Worm (Caenorhabditis elegans) whole organism, L3 larva: ENCODE data around the gene T13A10.64.
"Not testable (repeated sequence)": the region's sequence is repeated elsewhere in the genome, so short reads cannot be mapped to it uniquely, and the experiment has no call there.

ENCODE experiments used
- ceh-16 ChIP-seq: sonication (generic microtip); optimal IDR thresholded peaks from 2 replicates; lab custom pipeline; 2017; ENCODE audit warnings: missing biosample characterization, missing genetic modification characterization
- ceh-28 ChIP-seq: fragments of 150-350 bp; optimal IDR thresholded peaks from 2 replicates; lab custom pipeline; 2014; ENCODE audit warnings: missing biosample characterization, missing genetic modification reagents, missing genetic modification characterization
- ceh-82 ChIP-seq: fragments of 150-350 bp; optimal IDR thresholded peaks from 2 replicates; lab custom pipeline; 2014; ENCODE audit warnings: missing biosample characterization, missing genetic modification characterization
- egl-27 ChIP-seq: sonication (generic microtip); optimal IDR thresholded peaks from 4 replicates; lab custom pipeline; 2017; ENCODE audit warnings: missing biosample characterization, missing genetic modification reagents, missing genetic modification characterization
- egl-5 ChIP-seq: fragments of 150-350 bp; optimal IDR thresholded peaks from 2 replicates; lab custom pipeline; 2017; ENCODE audit warnings: missing biosample characterization, missing genetic modification reagents, missing genetic modification characterization, inconsistent platforms
- elt-3 ChIP-seq, 3 experiments: fragments of 150-350 bp in 1 of 3; sonication (generic microtip) in 2 of 3; optimal IDR thresholded peaks; 2 replicates in 2 of 3; 4 replicates in 1 of 3; lab custom pipeline; 2014 to 2017; ENCODE audit warnings: missing biosample characterization in 3 of 3, missing genetic modification characterization in 3 of 3
- eor-1 ChIP-seq, 2 experiments: fragments of 150-350 bp; optimal IDR thresholded peaks; 2 replicates each; lab custom pipeline; 2014 to 2018; ENCODE audit warnings: missing biosample characterization in 2 of 2, missing genetic modification characterization in 2 of 2
- fkh-10 ChIP-seq: sonication (generic microtip); optimal IDR thresholded peaks from 2 replicates; lab custom pipeline; 2017; ENCODE audit warnings: missing biosample characterization, missing genetic modification reagents, missing genetic modification characterization
- fkh-2 ChIP-seq: fragments of 150-350 bp; optimal IDR thresholded peaks from 2 replicates; lab custom pipeline; 2014; ENCODE audit warnings: missing biosample characterization, missing genetic modification reagents, missing genetic modification characterization
- fos-1 ChIP-seq: fragments of 150-350 bp; optimal IDR thresholded peaks from 2 replicates; lab custom pipeline; 2014; ENCODE audit warnings: missing biosample characterization, missing genetic modification characterization
- hmg-11 ChIP-seq: sonication (generic microtip); optimal IDR thresholded peaks from 2 replicates; lab custom pipeline; 2016; ENCODE audit warnings: missing genetic modification characterization, missing compliant biosample characterization
- jun-1 ChIP-seq: fragments of 150-350 bp; optimal IDR thresholded peaks from 2 replicates; lab custom pipeline; 2014; ENCODE audit warnings: missing biosample characterization, missing genetic modification reagents, missing genetic modification characterization
- lin-15B ChIP-seq: fragments of 150-350 bp; optimal IDR thresholded peaks from 2 replicates; lab custom pipeline; 2014; ENCODE audit warnings: missing biosample characterization, missing genetic modification characterization
- lin-39 ChIP-seq: fragments of 150-350 bp; optimal IDR thresholded peaks from 2 replicates; lab custom pipeline; 2018; ENCODE audit warnings: missing biosample characterization, missing genetic modification reagents, missing genetic modification characterization
- mdl-1 ChIP-seq: fragments of 150-350 bp; optimal IDR thresholded peaks from 2 replicates; lab custom pipeline; 2014; ENCODE audit warnings: missing biosample characterization, missing genetic modification characterization
- mml-1 ChIP-seq: fragments of 150-350 bp; sonication (generic microtip); optimal IDR thresholded peaks from 3 replicates; lab custom pipeline; 2014; ENCODE audit warnings: missing biosample characterization, missing genetic modification characterization
- nfya-1 ChIP-seq: sonication (generic microtip); optimal IDR thresholded peaks from 2 replicates; lab custom pipeline; 2017; ENCODE audit warnings: missing genetic modification characterization, mild to moderate bottlenecking, missing compliant biosample characterization, antibody characterized with exemption, moderate library complexity; ENCODE audit not compliant: insufficient read depth
- nhr-12 ChIP-seq: fragments of 150-350 bp; optimal IDR thresholded peaks from 2 replicates; lab custom pipeline; 2014; ENCODE audit warnings: missing biosample characterization, missing genetic modification characterization
- nhr-237 ChIP-seq: fragments of 150-350 bp; optimal IDR thresholded peaks from 2 replicates; lab custom pipeline; 2014; ENCODE audit warnings: missing biosample characterization, missing genetic modification characterization
- nhr-25 ChIP-seq: sonication (generic microtip); optimal IDR thresholded peaks from 2 replicates; lab custom pipeline; 2017; ENCODE audit warnings: missing biosample characterization, missing genetic modification characterization
- nhr-28 ChIP-seq: fragments of 150-350 bp; optimal IDR thresholded peaks from 2 replicates; lab custom pipeline; 2014; ENCODE audit warnings: missing biosample characterization, missing genetic modification characterization
- nhr-43 ChIP-seq: sonication (generic microtip); optimal IDR thresholded peaks from 2 replicates; lab custom pipeline; 2016; ENCODE audit warnings: mild to moderate bottlenecking, missing genetic modification characterization, missing compliant biosample characterization; ENCODE audit not compliant: poor library complexity, severe bottlenecking
- nhr-67 ChIP-seq: fragments of 150-350 bp; optimal IDR thresholded peaks from 2 replicates; lab custom pipeline; 2014; ENCODE audit warnings: missing biosample characterization, missing genetic modification characterization
- pha-4 ChIP-seq: fragments of 150-350 bp; optimal IDR thresholded peaks from 2 replicates; lab custom pipeline; 2014; ENCODE audit warnings: missing biosample characterization, missing genetic modification reagents, missing genetic modification characterization
- pqm-1 ChIP-seq: fragments of 150-350 bp; optimal IDR thresholded peaks from 2 replicates; lab custom pipeline; 2017; ENCODE audit warnings: missing biosample characterization, missing genetic modification characterization, inconsistent platforms
- sea-2 ChIP-seq: fragments of 150-350 bp; sonication (generic microtip); optimal IDR thresholded peaks from 4 replicates; lab custom pipeline; 2014; ENCODE audit warnings: missing biosample characterization, missing genetic modification reagents, missing genetic modification characterization
- skn-1 ChIP-seq: fragments of 150-350 bp; optimal IDR thresholded peaks from 2 replicates; lab custom pipeline; 2014; ENCODE audit warnings: missing biosample characterization, missing genetic modification characterization
- snpc-4 ChIP-seq: fragments of 150-350 bp; optimal IDR thresholded peaks from 2 replicates; lab custom pipeline; 2014; ENCODE audit warnings: missing biosample characterization, missing genetic modification characterization
- unc-39 ChIP-seq: sonication (generic microtip); optimal IDR thresholded peaks from 4 replicates; lab custom pipeline; 2017; ENCODE audit warnings: missing biosample characterization, missing genetic modification characterization
- unc-62 ChIP-seq: fragments of 150-350 bp; sonication (generic microtip); optimal IDR thresholded peaks from 4 replicates; lab custom pipeline; 2014; ENCODE audit warnings: missing biosample characterization, missing genetic modification reagents, missing genetic modification characterization
- zag-1 ChIP-seq: fragments of 150-350 bp; optimal IDR thresholded peaks from 2 replicates; lab custom pipeline; 2014; ENCODE audit warnings: missing biosample characterization, missing genetic modification characterization
- ztf-4 ChIP-seq: fragments of 150-350 bp; optimal IDR thresholded peaks from 2 replicates; lab custom pipeline; 2014; ENCODE audit warnings: missing biosample characterization, missing genetic modification characterization

The T13A10.64 gene

DNA sequence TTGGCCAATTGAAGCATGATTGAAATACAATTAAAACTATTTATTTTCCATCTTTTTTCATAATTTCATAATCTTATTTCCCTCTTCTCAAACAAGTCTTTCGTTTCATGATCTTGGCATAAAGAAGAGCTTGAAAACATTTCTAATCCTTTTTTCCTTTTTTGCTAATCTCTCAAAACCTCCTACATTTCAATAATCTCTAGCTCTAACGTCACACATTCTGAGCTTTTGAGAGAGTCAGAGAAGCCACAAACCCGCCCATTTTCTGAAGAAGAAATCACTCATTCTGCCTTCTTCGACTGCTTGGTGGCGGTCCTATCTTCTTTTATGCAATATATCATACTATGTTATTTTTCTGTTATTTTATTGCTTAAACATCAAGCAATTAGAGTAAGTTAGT, 5.1 kb upstream of the T13A10.64 start, which contains the start of gene F58F9.1:
F58F9.1 (plus strand) TSS at position 251 of the 400 bp plus-strand sequence.
- no peak for TF ChIP-seq elt-3 (tag; optimal IDR thresholded peaks at IDR 0.05; lab: Kevin White, UChicago)
- no peak for TF ChIP-seq fos-1 (tag; lab: Kevin White, UChicago)
- no peak for TF ChIP-seq ztf-4 (tag; lab: Kevin White, UChicago)
- no peak for TF ChIP-seq fkh-10 (GFP tag; lab: Kevin White, UChicago)
- no peak for TF ChIP-seq ceh-82 (tag; lab: Kevin White, UChicago)
- no peak for TF ChIP-seq eor-1 (tag; optimal IDR thresholded peaks at IDR 0.05; lab: Kevin White, UChicago)
- TF ChIP-seq nfya-1 (tag; lab: Kevin White, UChicago): peak; percentile 19
- TF ChIP-seq lin-39: peak; percentile 36
- no peak for TF ChIP-seq egl-27 (tag; lab: Kevin White, UChicago)
- TF ChIP-seq fkh-2: no peak
- TF ChIP-seq egl-5 (tag; lab: Kevin White, UChicago): no peak
- no peak for TF ChIP-seq skn-1 (tag; lab: Kevin White, UChicago)
- TF ChIP-seq jun-1: no peak
- TF ChIP-seq nhr-25: no peak
- no peak for TF ChIP-seq hmg-11
- no peak for TF ChIP-seq snpc-4 (tag; lab: Kevin White, UChicago)

DNA sequence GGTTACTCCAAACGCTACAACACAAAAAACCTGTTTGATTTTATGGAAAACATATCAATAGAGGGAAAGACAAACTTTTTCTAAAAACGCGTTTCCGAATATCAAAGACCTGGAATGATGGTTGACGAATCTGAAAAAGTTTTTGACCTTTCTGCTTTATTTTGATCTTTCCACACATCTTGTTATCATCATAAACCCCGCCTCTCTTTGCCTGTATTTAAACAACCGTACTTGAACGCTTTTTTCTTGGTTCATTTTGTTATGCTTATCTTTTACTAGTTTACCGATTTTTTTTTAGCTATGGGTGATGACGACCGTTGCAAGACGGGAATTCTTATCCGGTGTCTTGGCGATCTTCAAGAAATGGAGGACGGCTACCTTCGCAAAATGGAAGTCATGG, 1.7 kb upstream of the T13A10.64 start, which contains the start of gene T13A10.2:
T13A10.2 (plus strand) TSS at position 301 of the 400 bp plus-strand sequence.
- TF ChIP-seq egl-27 (tag; lab: Kevin White, UChicago); nhr-12 (tag; lab: Kevin White, UChicago); unc-62 (GFP tag; lab: Kevin White, UChicago): not testable (repeated sequence)

DNA sequence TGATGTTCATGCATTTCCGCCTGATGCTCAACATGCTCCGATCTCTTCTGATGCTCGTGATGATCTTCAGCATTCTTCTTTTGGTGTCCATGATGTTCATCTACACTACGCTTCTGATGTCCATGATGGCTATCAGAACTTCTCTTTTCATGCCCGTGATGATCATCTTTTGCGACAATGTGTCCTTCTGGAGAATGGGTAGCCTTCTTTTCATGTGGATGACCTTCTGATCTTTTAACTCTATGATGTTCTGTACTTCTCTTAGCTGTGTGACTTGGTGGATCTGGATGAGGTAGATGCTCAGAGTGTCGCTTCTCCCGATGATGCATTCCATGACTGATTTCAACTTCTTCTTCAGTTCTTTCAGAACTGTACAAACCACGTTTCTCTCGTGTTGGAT, 4.2 kb downstream of the T13A10.64 start:
- TF ChIP-seq pqm-1 (tag; lab: Kevin White, UChicago) (no peak), nhr-28 (tag; lab: Kevin White, UChicago) (no peak), nhr-237 (tag; lab: Kevin White, UChicago) (no peak), egl-5 (tag; lab: Kevin White, UChicago) (no peak), snpc-4 (tag; lab: Kevin White, UChicago) (no peak), zag-1 (tag; lab: Kevin White, UChicago) (no peak), mdl-1 (tag; lab: Kevin White, UChicago) (no peak), unc-62 (GFP tag; lab: Kevin White, UChicago) (no peak), nhr-25 (no peak), sea-2 (GFP tag; lab: Kevin White, UChicago) (no peak), ztf-4 (tag; lab: Kevin White, UChicago) (no peak), unc-39 (tag; lab: Kevin White, UChicago) (no peak)

DNA sequence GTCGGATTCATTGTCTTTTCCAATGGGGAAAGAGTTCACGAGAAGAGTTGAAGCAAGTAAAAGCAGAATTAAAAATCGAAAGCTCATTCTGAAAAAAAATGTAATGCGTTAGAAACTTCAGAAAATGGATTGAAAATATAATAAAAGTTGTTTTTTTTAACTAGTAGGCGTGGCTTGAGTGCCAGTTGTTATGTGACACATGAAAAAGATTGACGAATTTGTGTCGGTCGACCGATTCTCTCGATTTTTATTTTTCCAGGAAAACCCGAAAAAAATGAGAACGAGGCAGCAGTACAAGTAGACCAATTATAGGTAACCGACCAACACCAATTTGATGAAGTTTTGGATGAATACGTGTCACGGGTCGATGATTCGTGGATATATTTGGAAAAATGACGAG, 5.0 kb downstream of the T13A10.64 start, which contains the start of gene nlp-16:
nlp-16 (minus strand) TSS at position 101 of the 400 bp plus-strand sequence.
- TF ChIP-seq jun-1 (no peak), mdl-1 (tag; lab: Kevin White, UChicago) (no peak), mml-1 (tag; lab: Kevin White, UChicago) (no peak), pha-4 (tag; lab: Kevin White, UChicago) (no peak), nfya-1 (tag; lab: Kevin White, UChicago) (no peak)

DNA sequence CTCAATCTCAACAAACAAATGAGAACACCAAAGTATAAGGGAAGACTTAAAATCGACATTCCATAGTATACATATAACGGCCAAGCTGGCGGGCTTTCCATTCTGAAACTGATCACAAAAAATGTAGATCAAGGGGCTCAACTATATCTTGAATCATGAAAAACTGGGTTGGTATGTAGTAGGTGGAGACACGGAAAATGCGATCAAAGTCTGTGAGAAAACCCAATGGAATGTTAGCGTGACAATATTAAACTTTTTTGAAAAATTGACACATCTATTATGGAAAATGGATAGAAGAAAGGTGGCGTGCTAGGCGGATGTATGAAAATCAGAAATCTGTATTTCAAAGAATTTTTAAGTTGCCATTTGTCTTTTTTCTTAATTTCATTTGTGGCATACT, 8.5 kb downstream of the T13A10.64 start, which contains the start of gene srv-28:
srv-28 (minus strand) TSS at position 101 of the 400 bp plus-strand sequence.
- TF ChIP-seq nhr-67 (tag; lab: Kevin White, UChicago) (no peak), eor-1 (tag; optimal IDR thresholded peaks at IDR 0.05; lab: Kevin White, UChicago) (no peak), zag-1 (tag; lab: Kevin White, UChicago) (no peak)

DNA sequence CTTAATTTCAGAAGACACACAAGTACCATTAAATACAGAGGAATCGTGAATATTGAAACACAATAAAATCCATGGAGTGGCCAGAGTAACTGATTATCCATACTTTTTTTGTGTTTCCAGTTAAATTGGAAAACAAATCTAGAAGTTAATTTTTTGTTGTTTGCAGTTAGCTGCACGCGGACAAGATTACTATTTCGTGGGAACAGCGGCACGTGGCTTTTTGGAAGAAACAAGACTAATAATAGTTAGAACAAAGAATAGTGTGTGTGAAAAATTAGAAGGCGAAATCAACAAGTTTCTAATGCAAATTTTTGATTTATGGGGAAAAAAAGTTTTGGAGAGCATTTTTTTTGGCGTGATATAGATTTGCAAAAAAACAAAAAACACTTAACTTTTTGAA, 11.8 kb downstream of the T13A10.64 start, which contains the start of gene srv-29:
srv-29 (minus strand) TSS at position 101 of the 400 bp plus-strand sequence.
- no peak for TF ChIP-seq nhr-43 (tag; lab: Kevin White, UChicago)
- no peak for TF ChIP-seq lin-15B (tag; lab: Kevin White, UChicago)
- TF ChIP-seq lin-39: no peak
- TF ChIP-seq ceh-16 (tag; lab: Kevin White, UChicago): no peak
- no peak for TF ChIP-seq ceh-28
- TF ChIP-seq nhr-237 (tag; lab: Kevin White, UChicago): no peak
- no peak for TF ChIP-seq unc-39 (tag; lab: Kevin White, UChicago)
- no peak for TF ChIP-seq mml-1 (tag; lab: Kevin White, UChicago)
